Worm (Caenorhabditis elegans) whole organism, L2 larva: ENCODE measurements around the gene puf-6.

ENCODE experiments used
- nhr-77 ChIP-seq: fragments of 150-350 bp; optimal IDR thresholded peaks from 2 replicates; lab custom pipeline; 2014; ENCODE audit warnings: missing biosample characterization, missing genetic modification characterization
- unc-62 ChIP-seq: fragments of 150-350 bp; optimal IDR thresholded peaks from 2 replicates; lab custom pipeline; 2014; ENCODE audit warnings: missing biosample characterization, missing genetic modification reagents, missing genetic modification characterization

DNA sequence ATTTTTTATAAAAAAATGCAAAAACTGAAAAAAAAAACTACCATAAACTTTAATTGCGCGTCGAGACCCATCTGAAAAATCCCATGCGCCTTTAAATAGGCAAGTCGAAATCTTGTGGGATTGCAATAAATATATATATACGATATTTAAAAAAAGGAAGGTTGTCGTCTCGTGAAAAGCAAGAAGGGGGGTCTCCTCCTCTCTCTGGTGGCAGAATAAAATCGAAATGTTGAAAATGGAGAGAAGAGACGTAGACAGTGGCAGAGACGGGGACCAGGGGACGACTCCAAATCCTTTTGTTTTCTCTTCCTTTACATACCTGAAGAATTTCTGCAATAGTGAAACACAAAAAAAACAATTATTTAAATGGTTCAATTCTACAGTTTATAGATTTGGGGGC, 29.3 kb downstream of the puf-6 start, which contains the start of gene F18A11.5:
- TF ChIP-seq nhr-77 (tag; lab: Kevin White, UChicago) (no peak), unc-62 (GFP tag; lab: Kevin White, UChicago) (no peak)
